Worm (Caenorhabditis elegans): Measurements from ENCODE around the gene arrd-28.

- TF ChIP-seq W03F9.2 (tag; optimal IDR thresholded peaks at IDR 0.05) (no peak), him-1 (tag; optimal IDR thresholded peaks at IDR 0.05) (no peak)
Measured at ce11 chrX:10138494-10138893, 45.3 kb upstream of the arrd-28 start, which contains the start of gene moc-1.
